Worm (Caenorhabditis elegans): ENCODE data around the gene C47E8.4.

The C47E8.4 gene

ce11 chrV:14719491-14719890 is 34.2 kb upstream of the C47E8.4 start, which contains the start of gene R08A2.1:
TSS of gene R08A2.1 (minus strand) at chrV:14719591.
- no peak for TF ChIP-seq alr-1 (tag; optimal IDR thresholded peaks at IDR 0.05)
- TF ChIP-seq crh-2 (tag; optimal IDR thresholded peaks at IDR 0.05) = no peak
- TF ChIP-seq elt-3 (tag; optimal IDR thresholded peaks at IDR 0.05) = no peak
- no peak for TF ChIP-seq snpc-4 (tag; optimal IDR thresholded peaks at IDR 0.05)
- TF ChIP-seq unc-62 (GFP tag; optimal IDR thresholded peaks at IDR 0.05) = no peak
- TF ChIP-seq aly-2 (tag; optimal IDR thresholded peaks at IDR 0.05) = no peak
- TF ChIP-seq gmeb-1 (tag; optimal IDR thresholded peaks at IDR 0.05) = no peak

- TF ChIP-seq lin-13 (GFP tag; optimal IDR thresholded peaks at IDR 0.05) = no peak
Observed at ce11 chrV:14716114-14716513, 30.8 kb upstream of the C47E8.4 start, which contains the start of gene fbxa-147. TSS of gene fbxa-147 (plus strand) at chrV:14716499.

- TF ChIP-seq R02D3.7 (tag; optimal IDR thresholded peaks at IDR 0.05) (no peak), nhr-10 (tag; optimal IDR thresholded peaks at IDR 0.05) (no peak), unc-55 (GFP tag; optimal IDR thresholded peaks at IDR 0.05) (no peak), nhr-25 (tag; optimal IDR thresholded peaks at IDR 0.05) (no peak), unc-39 (tag; optimal IDR thresholded peaks at IDR 0.05) (no peak)
Observed at ce11 chrV:14715608-14716007, 30.3 kb upstream of the C47E8.4 start, which contains the start of gene R08A2.2. TSS of gene R08A2.2 (minus strand) at chrV:14715708.

ce11 chrV:14712316-14712715 is 27.0 kb upstream of the C47E8.4 start, which contains the start of gene R08A2.5:
TSS of gene R08A2.5 (plus strand) at chrV:14712616.
- TF ChIP-seq gmeb-1 (tag; optimal IDR thresholded peaks at IDR 0.05) (no peak), ceh-16 (tag; optimal IDR thresholded peaks at IDR 0.05) (no peak), crh-2 (tag; optimal IDR thresholded peaks at IDR 0.05) (no peak), unc-55 (GFP tag; optimal IDR thresholded peaks at IDR 0.05) (no peak), nhr-77 (tag; optimal IDR thresholded peaks at IDR 0.05) (no peak), snpc-4 (tag; optimal IDR thresholded peaks at IDR 0.05) (no peak)

ce11 chrV:14711077-14711476 is 25.8 kb upstream of the C47E8.4 start, which contains the start of gene ssp-33:
TSS of gene ssp-33 (plus strand) at chrV:14711377.
- no peak for TF ChIP-seq aly-2 (tag; optimal IDR thresholded peaks at IDR 0.05)
- TF ChIP-seq nhr-25 (tag; optimal IDR thresholded peaks at IDR 0.05) = no peak
- no peak for TF ChIP-seq sem-4 (tag; optimal IDR thresholded peaks at IDR 0.05)
- TF ChIP-seq nhr-21 (tag; optimal IDR thresholded peaks at IDR 0.05) = no peak
- TF ChIP-seq snpc-4 (tag; optimal IDR thresholded peaks at IDR 0.05) = no peak
- TF ChIP-seq C34F6.9 (tag; optimal IDR thresholded peaks at IDR 0.05) = no peak
- TF ChIP-seq sma-3 (GFP tag; optimal IDR thresholded peaks at IDR 0.05) = no peak

- TF ChIP-seq lin-39 (tag; optimal IDR thresholded peaks at IDR 0.05) = no peak
- TF ChIP-seq dmd-4 (tag; optimal IDR thresholded peaks at IDR 0.05) = no peak
- TF ChIP-seq nhr-23 (tag; optimal IDR thresholded peaks at IDR 0.05) = no peak
- TF ChIP-seq blmp-1 (tag; optimal IDR thresholded peaks at IDR 0.05; ENCODE audit: insufficient read depth) = no peak
- TF ChIP-seq nhr-25 (tag; optimal IDR thresholded peaks at IDR 0.05) = no peak
- no peak for TF ChIP-seq nhr-129 (tag; optimal IDR thresholded peaks at IDR 0.05)
- no peak for TF ChIP-seq mab-5 (tag; optimal IDR thresholded peaks at IDR 0.05)
Observed at ce11 chrV:14707958-14708357, 22.7 kb upstream of the C47E8.4 start, which contains the start of gene R08A2.9. TSS of gene R08A2.9 (plus strand) at chrV:14708258.

- TF ChIP-seq aly-2 (tag; optimal IDR thresholded peaks at IDR 0.05) (no peak), nhr-23 (tag; optimal IDR thresholded peaks at IDR 0.05) (no peak), sma-3 (GFP tag; optimal IDR thresholded peaks at IDR 0.05) (no peak), lin-13 (GFP tag; optimal IDR thresholded peaks at IDR 0.05) (no peak), ama-1 (optimal IDR thresholded peaks at IDR 0.05) (no peak), nhr-129 (tag; optimal IDR thresholded peaks at IDR 0.05) (no peak), alr-1 (tag; optimal IDR thresholded peaks at IDR 0.05) (no peak), Y55F3AM.14 (GFP tag; optimal IDR thresholded peaks at IDR 0.05) (no peak), ztf-11 (tag; optimal IDR thresholded peaks at IDR 0.05) (no peak)
Observed at ce11 chrV:14698666-14699065, 13.4 kb upstream of the C47E8.4 start, which contains the start of gene set-5. TSS of gene set-5 (plus strand) at chrV:14698966.

- TF ChIP-seq mdl-1 (tag; optimal IDR thresholded peaks at IDR 0.05) (no peak), peb-1 (tag; optimal IDR thresholded peaks at IDR 0.05) (no peak), nhr-129 (tag; optimal IDR thresholded peaks at IDR 0.05) (no peak), nhr-6 (tag; optimal IDR thresholded peaks at IDR 0.05) (no peak), R02D3.7 (tag; optimal IDR thresholded peaks at IDR 0.05) (no peak), snpc-4 (tag; optimal IDR thresholded peaks at IDR 0.05) (no peak), egl-27 (tag; optimal IDR thresholded peaks at IDR 0.05) (no peak), nhr-11 (tag; optimal IDR thresholded peaks at IDR 0.05) (no peak), ztf-4 (tag; optimal IDR thresholded peaks at IDR 0.05) (no peak), elt-3 (tag; optimal IDR thresholded peaks at IDR 0.05) (no peak), nhr-23 (tag; optimal IDR thresholded peaks at IDR 0.05) (no peak), ztf-11 (tag; optimal IDR thresholded peaks at IDR 0.05) (no peak)
Observed at ce11 chrV:14698005-14698404, 12.7 kb upstream of the C47E8.4 start.

Measured in whole organism, L2 larva.